Worm (Caenorhabditis elegans) whole organism, L2 larva: ENCODE measurements around the gene fbxa-224.

Source experiments
- ama-1 ChIP-seq: fragments of 150-350 bp; optimal IDR thresholded peaks from 2 replicates; lab custom pipeline; 2018; ENCODE audit warnings: inconsistent platforms
- dmd-4 ChIP-seq: sonication (generic microtip); optimal IDR thresholded peaks from 2 replicates; lab custom pipeline; 2017; ENCODE audit warnings: missing biosample characterization, missing genetic modification characterization
- lin-13 ChIP-seq: fragments of 150-350 bp; optimal IDR thresholded peaks from 2 replicates; lab custom pipeline; 2014; ENCODE audit warnings: missing biosample characterization, missing genetic modification reagents, missing genetic modification characterization
- lin-39 ChIP-seq: fragments of 150-350 bp; optimal IDR thresholded peaks from 2 replicates; lab custom pipeline; 2014; ENCODE audit warnings: missing biosample characterization, missing genetic modification reagents, missing genetic modification characterization
- nhr-12 ChIP-seq: fragments of 150-350 bp; optimal IDR thresholded peaks from 2 replicates; lab custom pipeline; 2014; ENCODE audit warnings: missing biosample characterization, missing genetic modification characterization
- unc-62 ChIP-seq: fragments of 150-350 bp; optimal IDR thresholded peaks from 2 replicates; lab custom pipeline; 2014; ENCODE audit warnings: missing biosample characterization, missing genetic modification reagents, missing genetic modification characterization
- ztf-4 ChIP-seq: fragments of 150-350 bp; optimal IDR thresholded peaks from 2 replicates; lab custom pipeline; 2014; ENCODE audit warnings: missing biosample characterization, missing genetic modification characterization

DNA sequence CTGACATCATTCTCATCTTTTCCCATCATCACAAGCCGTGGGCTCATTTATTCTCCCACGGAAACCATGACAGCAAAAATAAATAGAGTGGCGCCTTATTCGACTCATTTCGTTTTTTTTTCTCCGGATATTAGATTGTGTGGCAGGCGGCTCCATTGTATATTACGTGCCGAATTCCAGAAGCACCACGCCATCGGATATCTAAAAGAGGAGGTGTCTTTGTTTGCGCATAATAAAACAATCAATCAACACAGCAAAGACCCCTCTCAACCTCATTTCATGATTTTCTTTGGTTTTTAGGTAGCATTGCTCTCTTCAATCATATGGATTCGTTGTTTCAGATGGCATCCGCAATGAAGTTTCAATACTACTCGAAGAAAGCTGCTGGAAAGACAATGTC, 1.1 kb upstream of the fbxa-224 start, which contains the start of gene tph-1:
- TF ChIP-seq ztf-4 (no peak), unc-62 (GFP tag; lab: Kevin White, UChicago) (no peak), nhr-12 (tag; lab: Kevin White, UChicago) (no peak), lin-39 (tag; lab: Kevin White, UChicago) (no peak), dmd-4 (no peak), ama-1 (lab: Kevin White, UChicago) (no peak), lin-13 (GFP tag; lab: Kevin White, UChicago) (no peak)
